Fruit fly (Drosophila melanogaster) S2 (cell line): ENCODE data around the gene Rab26.
A peak's percentile ranks its signal among the peaks of the same experiment; 100 is the strongest.

Source experiments
- CG8478 ChIP-seq: fragments of >200 bp; optimal IDR thresholded peaks from 2 replicates; lab custom pipeline; 2018
- CTCF ChIP-seq, 2 experiments: fragments of >200 bp; optimal IDR thresholded peaks; 2 replicates each; lab custom pipeline; 2018

Gene Rab26

DNA sequence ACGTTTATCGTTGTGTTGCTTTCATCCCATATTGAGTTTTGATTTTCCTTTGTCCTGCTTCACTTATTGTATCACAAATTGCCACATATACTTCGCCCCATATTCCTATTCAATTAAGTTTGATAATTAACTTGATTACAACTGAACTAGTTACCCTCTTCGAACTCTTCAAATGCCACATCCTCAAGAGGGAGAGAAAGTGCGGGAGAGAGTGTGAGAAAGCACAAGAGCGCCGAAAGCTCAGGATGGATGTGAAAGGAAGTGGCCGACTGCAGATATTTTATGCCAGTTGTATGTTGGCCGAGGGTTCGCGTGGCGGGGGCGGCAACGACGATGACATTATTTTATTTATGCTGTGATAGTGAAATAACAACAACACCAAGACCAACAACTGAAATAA lies at the start of gene Rab26:
TSS of gene Rab26 (plus strand) at position 301 of the 400 bp plus-strand sequence.
- TF ChIP-seq CG8478 (no peak), CTCF (optimal IDR thresholded peaks at IDR 0.05; lab: Kevin White, UChicago) (no peak)

DNA sequence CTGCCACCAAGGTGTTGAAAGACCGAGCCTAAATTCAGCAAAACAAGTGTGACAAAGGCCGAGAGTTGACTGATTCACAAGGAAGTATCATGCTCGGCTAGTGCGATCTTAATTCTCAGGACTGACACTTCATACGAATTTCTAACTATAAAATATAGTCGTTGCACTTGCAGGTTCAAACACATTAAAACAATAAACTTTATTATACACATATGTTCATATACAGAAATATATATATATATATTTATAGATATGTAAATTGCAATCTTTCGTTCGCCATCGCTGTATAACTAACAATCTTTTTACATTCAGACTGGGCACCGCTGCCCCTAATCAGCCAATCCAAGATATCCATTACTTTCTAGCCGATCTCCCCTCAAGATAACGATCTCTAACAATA lies 48.1 kb upstream of the Rab26 start, which contains the start of gene CG9389:
TSS of gene CG9389 (minus strand) at position 101 of the 400 bp plus-strand sequence.
- TF ChIP-seq CG8478 (no peak), CTCF (optimal IDR thresholded peaks at IDR 0.05; lab: Kevin White, UChicago) (no peak)

DNA sequence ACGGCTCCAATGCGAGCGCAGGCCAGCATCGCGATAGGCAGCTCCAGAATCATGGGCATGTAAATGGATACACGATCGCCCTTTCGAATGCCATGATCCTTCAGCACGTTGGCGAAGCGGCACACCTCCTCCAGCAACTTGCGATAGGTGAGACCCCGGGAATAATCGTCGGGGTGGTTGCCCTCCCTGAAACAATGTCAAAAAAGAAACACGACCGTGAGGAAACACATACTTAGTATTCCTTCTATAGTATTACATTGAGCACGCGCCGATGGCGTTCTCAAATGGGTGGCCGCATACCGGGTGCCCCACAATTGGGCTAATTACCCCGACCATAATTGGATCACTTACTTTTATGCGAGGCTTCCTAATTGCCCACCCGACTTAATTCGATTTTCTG lies 45.1 kb upstream of the Rab26 start:
- no peak for TF ChIP-seq CG8478
- TF ChIP-seq CTCF (optimal IDR thresholded peaks at IDR 0.05; lab: Kevin White, UChicago) = no peak

DNA sequence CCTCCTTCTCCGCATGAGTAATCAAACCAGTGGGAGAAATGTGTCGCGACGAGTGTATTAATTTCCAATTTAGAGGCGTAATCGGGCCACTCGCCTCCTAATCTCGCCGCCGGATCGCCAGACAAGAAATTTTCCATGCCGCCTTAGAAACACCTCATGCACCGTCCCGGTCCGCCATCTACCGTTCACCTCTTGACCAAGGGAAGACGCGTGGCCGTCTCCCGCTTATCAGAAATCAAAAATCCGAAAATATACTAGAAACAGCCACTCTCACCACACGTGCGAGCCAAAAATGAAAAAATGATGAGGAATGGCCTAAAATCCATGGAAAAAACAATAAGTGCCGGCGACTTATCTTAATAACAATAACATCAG lies 42.7 kb upstream of the Rab26 start:
- TF ChIP-seq CTCF (optimal IDR thresholded peaks at IDR 0.05; lab: Kevin White, UChicago) (peak; percentile 21 to 29), CG8478 (no peak)

DNA sequence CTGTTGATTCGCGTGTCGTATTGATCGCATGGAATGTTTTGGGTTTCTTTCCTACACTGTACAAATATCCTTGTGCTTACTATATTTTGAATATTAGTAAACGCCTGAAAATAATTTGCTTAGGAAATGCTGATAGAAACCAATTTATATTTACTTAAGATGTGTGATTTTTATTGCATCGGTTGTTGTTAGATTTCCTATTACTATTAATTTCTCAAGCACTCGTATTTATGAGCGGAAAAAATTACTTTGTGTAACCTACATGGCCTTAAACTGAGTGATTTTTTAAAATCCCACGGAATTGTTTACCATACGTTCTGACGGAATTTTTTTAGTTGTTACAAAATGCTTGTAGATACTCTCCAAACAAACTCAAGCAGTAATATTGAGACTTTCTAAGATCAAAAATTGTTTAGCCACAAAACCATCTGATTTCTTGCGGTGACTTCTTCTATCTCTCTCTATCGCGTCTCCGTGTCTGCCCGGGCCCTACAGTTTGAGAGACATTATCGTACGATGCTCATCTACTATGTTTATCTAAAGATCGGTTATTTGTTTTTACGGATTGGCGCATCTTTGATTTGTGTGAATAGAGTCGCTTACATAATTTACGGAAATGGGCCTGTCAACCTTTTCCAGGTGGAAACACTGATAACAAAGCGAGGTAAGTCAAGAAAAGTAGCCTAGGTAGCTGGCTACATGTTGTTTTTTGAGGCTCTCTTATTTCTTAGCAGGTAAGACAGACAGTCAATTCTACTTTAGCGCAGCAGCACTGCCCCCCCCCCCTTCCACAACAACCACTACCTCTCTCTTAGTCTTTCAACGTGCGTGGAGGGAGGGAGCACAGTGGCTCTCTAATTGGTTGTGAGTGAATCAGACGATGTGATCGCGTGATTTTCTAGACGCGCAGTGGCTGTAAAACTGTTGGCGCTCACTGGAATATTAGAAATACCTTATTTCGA lies 42.0 kb upstream of the Rab26 start:
- TF ChIP-seq CG8478 (no peak), CTCF (optimal IDR thresholded peaks at IDR 0.05; lab: Kevin White, UChicago) (no peak)

DNA sequence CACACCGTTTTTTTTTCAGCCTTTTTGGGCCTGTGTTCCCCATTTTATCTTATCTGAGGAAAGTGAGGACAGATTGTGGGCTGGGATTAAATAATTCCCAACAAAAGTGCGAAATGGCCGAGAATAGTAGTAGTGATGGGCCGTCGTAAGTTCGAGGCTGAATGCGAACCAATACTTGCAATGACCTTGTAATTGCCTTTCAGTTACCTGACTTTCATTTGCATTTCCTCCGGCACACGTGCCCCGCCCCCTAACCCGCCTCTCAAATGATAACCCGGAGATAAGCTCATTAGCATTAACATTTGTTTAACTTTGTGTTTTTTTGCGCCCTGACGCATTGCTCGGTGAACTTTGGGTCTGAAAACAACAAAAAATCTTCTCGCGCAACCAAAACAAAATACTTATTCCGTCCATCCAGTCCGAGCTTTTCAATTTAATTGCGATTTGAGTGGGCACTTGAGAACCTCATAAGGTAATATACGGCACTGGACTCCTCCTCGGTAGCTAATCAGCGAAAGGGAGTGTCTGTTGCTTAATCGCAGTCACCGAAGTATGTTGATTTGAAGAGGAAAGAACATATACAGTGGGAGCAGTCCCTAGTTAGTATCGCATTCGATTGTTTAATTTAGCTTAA lies 40.6 kb upstream of the Rab26 start:
- TF ChIP-seq CG8478 (no peak), CTCF (optimal IDR thresholded peaks at IDR 0.05; lab: Kevin White, UChicago) (no peak)

DNA sequence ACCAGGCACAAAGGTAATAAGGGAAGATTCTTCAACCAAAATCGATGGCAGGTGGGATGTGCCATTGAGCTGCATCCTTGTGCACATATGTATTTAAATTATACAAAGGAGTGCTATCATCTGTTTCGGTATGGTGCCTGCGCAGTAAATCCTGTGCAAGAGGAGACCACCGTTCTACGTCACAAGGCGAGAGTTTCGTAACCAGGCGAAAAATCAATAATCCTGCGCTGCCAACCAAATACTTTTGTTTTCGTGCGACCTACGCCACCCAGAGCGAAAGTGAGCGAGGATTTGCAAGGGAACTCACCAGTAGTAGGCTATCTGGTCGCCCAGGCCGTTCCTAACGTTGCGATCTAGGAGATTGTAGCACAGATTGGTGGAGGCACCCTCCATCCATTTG lies 39.4 kb upstream of the Rab26 start:
- TF ChIP-seq CG8478 (no peak), CTCF (optimal IDR thresholded peaks at IDR 0.05; lab: Kevin White, UChicago) (no peak)

DNA sequence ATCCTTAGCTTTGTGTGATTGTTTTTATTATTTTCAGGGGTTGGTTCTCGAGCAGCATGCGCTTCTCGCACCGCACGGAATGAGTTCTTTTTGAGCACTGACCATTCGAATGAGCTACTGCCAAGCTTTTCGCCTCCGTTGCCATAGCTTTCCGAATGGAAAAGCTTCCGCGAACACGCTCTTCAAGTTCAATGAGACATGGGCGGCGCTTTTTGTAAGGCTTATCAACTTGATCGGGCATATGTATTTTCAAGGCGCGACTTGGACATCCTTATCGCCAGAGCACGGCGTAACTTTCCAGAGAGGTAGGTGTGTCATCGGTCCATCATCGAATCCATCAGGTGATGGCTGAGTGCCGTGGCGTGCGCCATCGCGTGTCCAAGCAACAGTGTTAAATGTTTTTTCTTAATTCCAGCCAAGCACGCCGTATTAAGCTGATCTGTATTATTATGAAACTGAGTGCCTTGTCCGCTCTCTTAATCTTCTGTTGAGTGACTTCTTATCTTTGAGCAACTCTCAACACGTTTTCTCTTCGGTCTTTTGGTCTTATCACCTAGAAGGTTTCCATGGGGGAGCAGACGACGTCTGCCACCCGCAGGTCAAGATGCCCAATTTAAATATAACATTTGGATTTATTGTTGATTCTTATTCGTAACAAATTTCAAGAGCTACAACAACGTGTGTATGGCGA lies 38.6 kb upstream of the Rab26 start, which contains the start of gene AcCoAS:
TSS of gene AcCoAS (minus strand) at position 368 of the 691 bp plus-strand sequence.
- TF ChIP-seq CG8478 = no peak
- TF ChIP-seq CTCF (optimal IDR thresholded peaks at IDR 0.05; lab: Kevin White, UChicago) = no peak

DNA sequence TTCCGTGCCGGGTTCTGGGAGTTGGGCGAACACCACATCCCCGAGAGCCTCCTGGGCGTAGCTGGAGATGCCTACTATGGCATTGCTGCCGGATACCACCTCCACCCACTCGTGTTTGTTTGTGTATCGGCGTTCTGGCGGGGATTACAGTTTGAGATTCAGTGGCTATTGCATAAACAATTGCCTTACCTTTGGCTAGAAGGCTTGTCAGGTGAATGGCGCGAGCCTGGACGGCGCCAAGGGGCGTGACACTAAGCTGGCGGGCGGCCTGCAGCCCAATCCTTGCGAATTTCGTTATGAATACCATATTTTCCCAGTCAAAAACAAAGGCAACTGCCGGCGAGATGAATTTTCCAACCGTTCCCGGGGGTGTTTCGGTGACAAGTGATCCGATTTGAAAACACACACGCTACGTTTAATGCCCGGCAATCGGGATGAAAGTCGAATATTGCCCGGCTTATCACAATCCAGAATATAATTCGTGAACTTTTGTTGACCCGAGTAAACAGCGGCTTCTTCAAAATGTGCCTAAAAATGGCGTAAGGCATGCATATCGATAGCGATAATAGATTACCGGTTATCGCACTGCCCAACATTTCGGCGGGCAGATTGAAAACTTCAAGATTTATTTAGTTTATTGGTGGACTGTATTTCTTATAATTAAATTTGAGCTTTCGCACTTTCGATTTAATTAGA lies 37.4 kb upstream of the Rab26 start, which contains the start of gene ppl:
TSS of gene ppl (minus strand) at position 511 of the 696 bp plus-strand sequence.
- TF ChIP-seq CTCF (optimal IDR thresholded peaks at IDR 0.05; lab: Kevin White, UChicago) (peak in 1 of 2 experiments; percentile 18), CG8478 (no peak)

DNA sequence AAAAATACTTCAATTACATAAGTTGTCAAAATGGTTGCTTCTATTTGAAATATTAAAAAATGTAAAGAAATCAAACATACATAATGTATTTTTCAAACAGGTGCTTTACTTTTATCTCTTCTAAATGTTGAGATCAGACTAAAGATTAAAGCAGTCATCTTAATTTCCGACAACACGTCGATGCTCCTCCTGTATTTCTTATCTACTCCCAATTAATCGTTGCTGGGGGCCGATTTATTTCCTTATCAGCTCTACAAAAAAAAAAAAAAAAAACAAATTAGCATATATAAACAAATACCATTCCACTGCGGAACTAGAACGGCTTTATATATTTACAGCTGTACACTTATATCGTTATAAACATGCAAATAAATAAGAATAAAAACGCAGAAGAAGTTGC lies 36.9 kb upstream of the Rab26 start:
- TF ChIP-seq CG8478 (no peak), CTCF (optimal IDR thresholded peaks at IDR 0.05; lab: Kevin White, UChicago) (no peak)

DNA sequence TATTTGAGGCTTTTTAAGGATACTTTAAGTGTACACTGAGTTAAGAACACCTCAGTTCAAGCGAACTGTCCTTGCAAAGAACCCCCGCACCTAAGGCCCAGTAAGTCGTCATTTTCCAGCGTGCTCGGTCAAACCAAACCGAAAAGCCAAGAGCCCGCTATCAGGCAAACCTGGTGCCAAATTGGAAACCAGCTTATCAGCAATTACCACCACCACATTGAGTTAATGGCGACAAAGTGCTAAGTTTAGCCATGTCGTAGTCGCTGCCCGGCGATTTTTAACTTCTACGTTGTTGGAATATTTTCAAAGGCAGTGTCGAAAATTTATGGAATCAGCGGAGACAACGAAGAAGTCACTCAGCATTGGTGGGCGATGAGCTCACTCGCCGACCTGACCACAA lies 35.8 kb upstream of the Rab26 start:
- TF ChIP-seq CG8478 (no peak), CTCF (optimal IDR thresholded peaks at IDR 0.05; lab: Kevin White, UChicago) (no peak)

DNA sequence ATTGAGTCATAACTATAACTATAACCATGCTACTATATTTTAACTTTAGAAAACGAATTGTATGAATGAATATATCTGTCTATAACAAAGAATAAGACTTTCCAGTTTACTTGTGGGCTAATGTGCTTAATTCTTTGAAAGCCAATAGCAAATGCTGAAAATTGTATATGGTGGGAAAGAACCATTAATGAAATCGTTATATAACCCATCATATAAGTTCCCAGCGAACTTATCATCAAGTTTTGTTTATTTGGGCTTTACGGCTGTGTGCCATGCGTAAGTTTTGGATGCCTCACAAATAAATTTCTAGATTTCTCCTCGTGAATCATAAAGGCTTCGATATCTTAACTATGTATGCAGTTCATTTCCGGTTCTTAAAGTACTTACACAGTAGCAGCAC lies 34.8 kb upstream of the Rab26 start:
- TF ChIP-seq CTCF (optimal IDR thresholded peaks at IDR 0.05; lab: Kevin White, UChicago) = no peak
- no peak for TF ChIP-seq CG8478

DNA sequence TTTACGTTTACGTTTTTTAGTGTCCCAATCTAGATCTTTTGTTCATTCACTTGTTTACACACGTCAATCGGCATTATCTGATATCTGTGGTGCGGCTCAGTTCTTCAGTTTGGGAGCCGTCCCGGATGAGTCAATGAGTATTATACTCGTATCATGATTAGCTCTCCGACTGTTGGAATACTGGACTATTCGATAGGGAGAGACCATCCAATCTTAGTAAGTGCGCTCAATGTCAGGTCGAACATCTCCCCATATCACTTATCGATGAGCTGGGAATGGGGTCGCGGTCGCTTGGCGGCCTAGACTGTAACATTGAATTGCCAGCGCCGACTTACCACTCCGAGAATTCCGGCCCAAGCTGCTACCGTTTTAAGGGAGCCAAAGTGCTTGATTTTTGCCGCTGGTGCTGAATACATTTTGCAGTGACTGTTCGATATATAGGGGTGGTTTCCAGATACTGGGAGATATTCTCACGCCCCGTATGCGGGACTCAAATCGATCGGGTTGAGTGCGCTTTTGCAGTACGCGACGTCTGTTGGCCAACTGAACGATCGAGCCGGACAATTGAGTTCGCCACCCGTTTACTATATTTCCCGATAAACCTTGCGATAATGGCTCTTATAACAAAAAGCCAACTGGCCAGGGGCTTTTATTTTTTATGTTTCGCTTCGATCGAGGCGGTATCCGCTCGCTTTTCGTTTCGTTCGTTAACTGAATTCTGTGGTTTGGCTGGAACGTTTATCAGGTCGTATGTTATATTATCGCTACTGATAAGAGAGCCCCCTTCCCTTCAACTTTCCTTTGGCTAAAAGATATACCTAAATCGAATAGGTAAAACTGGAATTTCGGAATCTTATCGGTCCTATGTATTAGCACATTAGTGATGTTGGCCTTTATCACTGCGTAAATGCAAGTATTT lies 33.6 kb upstream of the Rab26 start:
- TF ChIP-seq CTCF (optimal IDR thresholded peaks at IDR 0.05; lab: Kevin White, UChicago) (no peak), CG8478 (no peak)
